Worm (Caenorhabditis elegans) whole organism, dauer: ENCODE results near the gene F32H5.4.

Experiments
- unc-62 ChIP-seq: sonication (generic microtip); optimal IDR thresholded peaks from 2 replicates; lab custom pipeline; 2017; ENCODE audit warnings: missing biosample characterization, missing genetic modification reagents, missing genetic modification characterization

F32H5.4 gene

ce11 chrV:13360254-13360653, at the start of gene F32H5.4:
Gene F32H5.4, plus strand, starts transcription at chrV:13360554.
- no peak for TF ChIP-seq unc-62 (GFP tag; lab: Kevin White, UChicago)

- TF ChIP-seq unc-62 (GFP tag; lab: Kevin White, UChicago): no peak
Measured at ce11 chrV:13312210-13312676, 48.1 kb upstream of the F32H5.4 start, which contains the start of gene nasp-2. Gene nasp-2, minus strand, starts transcription at chrV:13312260.

DNA sequence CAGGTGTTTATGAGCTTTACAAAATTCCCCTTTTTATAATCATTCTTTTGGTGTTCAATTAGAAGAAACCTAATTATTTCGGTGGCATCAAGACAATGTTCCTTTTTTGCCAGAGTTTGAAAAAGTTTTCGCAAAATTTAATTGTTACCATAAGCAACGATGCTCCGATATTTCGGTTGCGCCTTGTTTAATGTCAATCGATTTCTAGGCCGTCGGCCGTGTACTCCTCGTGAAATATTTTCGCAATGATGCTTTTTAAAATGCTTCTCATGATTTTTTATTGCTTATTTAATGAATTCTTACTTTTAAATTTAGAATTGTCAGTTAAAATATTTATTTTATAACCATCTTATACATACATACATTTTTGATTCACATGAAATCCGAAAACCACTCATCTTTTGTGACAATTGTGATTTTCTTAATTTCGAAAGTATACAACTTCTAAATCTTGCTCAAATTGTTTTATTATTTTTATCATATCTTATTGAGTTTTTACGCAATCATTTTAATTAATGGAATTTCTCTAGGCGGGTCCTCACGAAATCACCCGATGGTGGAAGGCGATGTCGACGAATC, 47.2 kb upstream of the F32H5.4 start, which contains the start of gene C50B6.3:
Gene C50B6.3, plus strand, starts transcription at position 529 of the 579 bp plus-strand sequence.
- no peak for TF ChIP-seq unc-62 (GFP tag; lab: Kevin White, UChicago)

- no peak for TF ChIP-seq unc-62 (GFP tag; lab: Kevin White, UChicago)
Measured at ce11 chrV:13317911-13318502, 42.3 kb upstream of the F32H5.4 start, which contains the start of the genes col-161 and srh-18. Gene col-161, minus strand, starts transcription at chrV:13318011. Gene srh-18, plus strand, starts transcription at chrV:13318452.

DNA sequence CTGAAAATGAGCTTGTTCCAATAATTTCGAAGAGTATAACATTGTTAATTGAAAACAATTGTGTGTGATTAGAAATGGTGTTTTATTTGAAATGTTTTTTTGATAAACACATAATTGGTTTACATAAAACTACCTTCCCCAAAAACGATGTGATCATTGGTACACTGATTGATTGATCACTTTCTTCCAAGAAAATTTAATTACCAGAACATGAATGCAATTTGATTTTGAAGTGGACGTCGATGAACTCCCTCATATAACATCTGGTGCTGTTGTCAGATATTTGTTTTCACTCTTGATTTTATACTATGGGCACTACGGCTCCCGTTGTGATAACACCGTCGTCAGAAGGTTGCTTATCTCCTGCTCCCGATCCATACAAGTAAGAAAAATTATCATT, 39.7 kb upstream of the F32H5.4 start, which contains the start of gene srh-15:
Gene srh-15, plus strand, starts transcription at position 301 of the 400 bp plus-strand sequence.
- no peak for TF ChIP-seq unc-62 (GFP tag; lab: Kevin White, UChicago)

ce11 chrV:13324933-13325760, 35.2 kb upstream of the F32H5.4 start, which contains the start of gene C50B6.7:
Gene C50B6.7, minus strand, starts transcription at chrV:13324983.
- TF ChIP-seq unc-62 (GFP tag; lab: Kevin White, UChicago): no peak

DNA sequence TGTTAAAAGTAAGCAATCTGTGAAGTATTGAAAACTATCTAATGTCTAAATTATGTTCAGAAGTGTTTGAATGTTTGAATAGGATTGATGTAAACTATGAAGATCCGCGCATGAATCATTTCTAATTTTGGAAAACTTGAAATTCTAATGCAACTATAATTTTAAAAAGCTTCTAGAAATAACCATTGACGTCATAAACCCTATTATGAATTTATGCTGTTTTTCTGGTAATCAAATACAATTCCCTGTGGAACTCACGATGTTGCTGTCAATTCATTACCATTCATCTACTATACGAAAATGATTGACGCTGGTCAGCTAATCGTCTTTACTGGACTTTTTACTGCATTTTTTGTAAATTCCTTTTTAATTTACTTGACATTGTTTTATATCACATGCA, 32.9 kb upstream of the F32H5.4 start, which contains the start of gene str-37:
Gene str-37, plus strand, starts transcription at position 301 of the 400 bp plus-strand sequence.
- no peak for TF ChIP-seq unc-62 (GFP tag; lab: Kevin White, UChicago)

DNA sequence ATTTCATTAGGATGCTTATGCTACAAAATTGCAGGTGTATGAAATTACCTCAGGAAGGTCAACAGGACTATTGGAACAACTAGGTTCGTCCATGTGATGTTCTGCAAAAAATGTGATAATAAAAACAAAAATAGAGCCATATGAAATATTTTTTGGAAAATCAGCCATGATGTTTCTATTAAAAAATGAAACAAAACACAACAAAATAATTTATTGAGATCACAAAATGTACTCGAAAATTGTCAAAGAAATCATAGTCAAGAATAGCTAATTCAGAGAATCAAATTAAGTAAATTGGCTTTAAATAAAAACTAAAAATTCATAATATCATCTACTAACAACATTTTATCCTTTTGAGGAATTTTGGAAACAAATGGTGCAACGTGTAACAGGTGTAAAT, 29.4 kb upstream of the F32H5.4 start, which contains the start of gene nhr-129:
Gene nhr-129, minus strand, starts transcription at position 101 of the 400 bp plus-strand sequence.
- no peak for TF ChIP-seq unc-62 (GFP tag; lab: Kevin White, UChicago)

ce11 chrV:13333386-13334180, 26.8 kb upstream of the F32H5.4 start, which contains the start of gene nhr-168:
Gene nhr-168, minus strand, starts transcription at chrV:13333871.
- TF ChIP-seq unc-62 (GFP tag; lab: Kevin White, UChicago): no peak

DNA sequence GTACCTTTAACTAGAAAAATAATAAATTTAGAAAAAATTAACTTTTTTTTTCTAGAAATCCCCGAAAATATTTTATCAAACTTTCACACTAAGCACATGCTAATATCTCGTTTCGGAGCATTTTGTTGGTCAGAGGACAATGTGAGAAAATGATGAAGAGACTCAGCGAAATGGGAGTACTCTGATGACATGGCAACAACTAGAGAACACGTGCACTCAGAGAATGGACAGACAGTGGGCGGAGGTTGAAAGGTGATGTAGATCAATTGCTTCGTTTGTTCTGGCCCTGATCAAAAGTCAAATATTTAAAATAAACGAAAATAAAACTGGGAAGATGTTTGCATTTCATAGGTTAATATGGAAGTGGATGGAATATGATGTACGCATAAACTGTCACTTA, 25.9 kb upstream of the F32H5.4 start:
- TF ChIP-seq unc-62 (GFP tag; lab: Kevin White, UChicago): no peak

ce11 chrV:13335883-13336419, 24.4 kb upstream of the F32H5.4 start, which contains the start of gene C50B6.9:
Gene C50B6.9, plus strand, starts transcription at chrV:13336369.
- TF ChIP-seq unc-62 (GFP tag; lab: Kevin White, UChicago): no peak

DNA sequence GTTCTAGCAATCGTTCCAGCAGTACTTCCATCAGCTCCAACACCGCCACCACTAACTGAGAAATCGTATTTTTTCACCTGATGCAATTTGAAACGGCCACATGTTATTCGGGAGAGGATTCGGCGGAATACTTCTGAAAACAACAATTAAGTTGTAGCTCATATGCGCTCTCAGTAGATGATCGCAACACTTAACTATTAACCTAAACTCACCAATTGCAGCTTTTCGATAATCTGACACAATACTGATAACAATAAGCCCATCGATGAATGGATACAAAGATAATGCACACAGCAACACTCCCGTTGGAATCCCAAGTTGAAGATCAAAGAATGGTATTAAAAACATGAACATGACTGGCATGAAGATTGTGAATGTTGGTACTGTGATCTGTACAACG, 22.3 kb upstream of the F32H5.4 start:
- TF ChIP-seq unc-62 (GFP tag; lab: Kevin White, UChicago): no peak

ce11 chrV:13339633-13340290, 20.6 kb upstream of the F32H5.4 start, which contains the start of the genes str-4 and lgc-48:
Gene str-4, minus strand, starts transcription at chrV:13339733.
Gene lgc-48, plus strand, starts transcription at chrV:13340240.
- TF ChIP-seq unc-62 (GFP tag; lab: Kevin White, UChicago): no peak

- no peak for TF ChIP-seq unc-62 (GFP tag; lab: Kevin White, UChicago)
Measured at ce11 chrV:13342235-13342634, 18.1 kb upstream of the F32H5.4 start.
